Fruit fly (Drosophila melanogaster) S2 (cell line): Measurements from ENCODE around the gene CG15561.

ENCODE experiments used
- CG8478 ChIP-seq: fragments of >200 bp; optimal IDR thresholded peaks from 2 replicates; lab custom pipeline; 2018
- CTCF ChIP-seq, 2 experiments: fragments of >200 bp; optimal IDR thresholded peaks; 2 replicates each; lab custom pipeline; 2018

Gene CG15561

DNA sequence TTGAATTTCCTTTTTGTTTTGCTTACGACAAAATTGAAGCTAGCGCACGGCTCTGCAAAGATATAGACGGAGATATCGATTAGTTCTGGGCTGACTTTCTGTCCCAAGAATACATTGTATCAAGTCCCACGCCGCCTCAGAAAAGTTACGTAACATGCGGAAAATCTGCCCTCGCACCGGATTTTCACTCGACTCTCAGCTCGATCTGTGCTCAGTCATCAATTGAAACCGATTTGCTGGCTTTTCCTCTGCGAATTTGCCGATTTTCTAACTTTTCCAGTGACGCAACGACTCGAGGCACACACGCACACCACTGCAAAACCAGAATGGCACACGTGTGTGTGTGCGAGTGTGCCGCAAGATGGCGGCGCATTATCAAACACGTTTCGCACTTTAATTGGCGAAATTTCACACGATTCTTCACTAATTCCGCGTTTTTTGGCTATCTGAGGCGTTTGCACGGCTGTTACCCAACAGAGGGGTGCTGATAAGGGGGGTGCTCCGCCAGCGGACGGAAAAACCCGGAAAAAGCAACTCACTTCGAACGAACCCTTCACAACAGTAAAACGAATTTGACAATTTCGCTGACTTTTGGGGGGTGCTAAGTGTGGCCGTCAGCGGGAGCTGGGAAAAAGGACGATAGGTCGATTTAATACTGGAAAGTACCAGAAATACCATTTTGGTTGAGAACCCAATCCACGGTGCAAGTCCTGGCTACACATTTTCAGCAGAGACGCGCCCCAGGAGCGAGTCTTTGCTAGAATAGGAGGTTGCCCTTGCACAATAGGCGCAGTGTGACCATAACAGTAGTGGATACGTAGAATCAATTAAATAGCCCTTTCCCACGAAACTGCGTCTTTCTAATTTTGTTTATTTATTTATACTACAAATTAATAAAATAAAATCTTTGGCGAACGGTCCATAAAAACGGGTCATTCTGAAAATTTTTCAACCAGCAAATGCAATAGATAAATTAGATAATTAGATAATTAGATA lies 3.6 kb upstream of the CG15561 start, which contains the start of gene ATPsynC:
Gene ATPsynC (minus strand): TSS at position 634 of the 996 bp plus-strand sequence.
- peak; percentile 75 to 82 for TF ChIP-seq CTCF (optimal IDR thresholded peaks at IDR 0.05; lab: Kevin White, UChicago)
- TF ChIP-seq CG8478: no peak

dm6 chr3R:31218214-31218876 lies 2.6 kb upstream of the CG15561 start:
- TF ChIP-seq CTCF (optimal IDR thresholded peaks at IDR 0.05; lab: Kevin White, UChicago) (no peak), CG8478 (no peak)

dm6 chr3R:31213227-31213626 lies 2.5 kb downstream of the CG15561 start, which contains the start of the genes Zwilch and CG1542:
Gene Zwilch, minus strand, starts transcription at chr3R:31213376.
Gene CG1542, plus strand, starts transcription at chr3R:31213458.
- TF ChIP-seq CTCF (optimal IDR thresholded peaks at IDR 0.05; lab: Kevin White, UChicago) (peak; percentile 29 to 34), CG8478 (no peak)

dm6 chr3R:31210630-31211029 lies 5.1 kb downstream of the CG15561 start, which contains the start of gene chp:
Gene chp, minus strand, starts transcription at chr3R:31210730.
- TF ChIP-seq CG8478 (no peak), CTCF (optimal IDR thresholded peaks at IDR 0.05; lab: Kevin White, UChicago) (no peak)

dm6 chr3R:31197142-31197994 lies 18.4 kb downstream of the CG15561 start:
- TF ChIP-seq CG8478: no peak
- no peak for TF ChIP-seq CTCF (optimal IDR thresholded peaks at IDR 0.05; lab: Kevin White, UChicago)

- no peak for TF ChIP-seq CG8478
- peak in 1 of 2 experiments; percentile 10 for TF ChIP-seq CTCF (optimal IDR thresholded peaks at IDR 0.05; lab: Kevin White, UChicago)
Measured at dm6 chr3R:31196731-31197130, 19.0 kb downstream of the CG15561 start, which contains the start of gene CG1544. Gene CG1544, plus strand, starts transcription at chr3R:31196916.

DNA sequence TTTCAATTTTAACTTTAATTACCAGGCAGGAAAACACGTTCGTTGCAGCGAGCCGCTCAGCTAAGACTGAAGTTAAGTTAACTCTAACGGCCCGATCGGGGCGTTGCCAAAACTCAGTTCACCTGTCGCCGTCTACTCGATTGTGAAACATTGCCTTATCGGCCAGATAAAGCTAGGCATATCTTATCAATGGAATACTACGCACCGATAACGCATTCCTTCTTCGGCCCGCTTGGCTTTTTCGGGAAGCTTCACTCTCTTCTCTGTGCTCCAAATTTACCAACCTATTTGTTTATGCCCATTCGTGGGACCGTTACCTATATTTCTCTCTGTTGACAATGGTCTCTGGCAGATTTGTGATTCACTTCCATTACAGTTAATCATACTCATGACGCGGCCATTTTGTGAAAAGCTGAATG lies 20.0 kb downstream of the CG15561 start, which contains the start of gene mesh:
Gene mesh (minus strand): TSS at position 68 of the 419 bp plus-strand sequence.
- TF ChIP-seq CG8478: no peak
- TF ChIP-seq CTCF (optimal IDR thresholded peaks at IDR 0.05; lab: Kevin White, UChicago): no peak

- no peak for TF ChIP-seq CTCF (optimal IDR thresholded peaks at IDR 0.05; lab: Kevin White, UChicago)
- no peak for TF ChIP-seq CG8478
Measured at dm6 chr3R:31194627-31195026, 21.1 kb downstream of the CG15561 start.

DNA sequence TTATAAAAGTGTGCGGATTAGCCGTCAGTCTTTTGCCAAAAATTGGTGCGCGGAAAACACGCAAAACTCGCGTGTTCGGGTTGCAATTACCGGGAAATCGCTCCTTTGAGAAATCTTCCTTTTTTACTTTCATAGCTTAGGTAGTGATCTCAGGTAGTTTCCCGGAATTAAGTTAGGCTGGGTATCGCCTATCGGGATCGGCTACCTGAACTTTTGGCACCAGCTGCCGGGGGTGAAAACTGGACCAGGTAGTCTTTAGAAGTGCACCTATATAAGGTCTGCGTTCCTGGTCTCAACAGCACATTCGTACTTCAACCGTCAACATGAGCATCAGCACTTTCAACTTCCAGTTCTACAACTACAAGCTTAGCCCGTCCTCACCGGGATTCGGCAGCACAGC lies 22.7 kb downstream of the CG15561 start, which contains the start of gene bnk:
Gene bnk (plus strand): TSS at position 301 of the 400 bp plus-strand sequence.
- TF ChIP-seq CG8478 (no peak), CTCF (optimal IDR thresholded peaks at IDR 0.05; lab: Kevin White, UChicago) (no peak)

DNA sequence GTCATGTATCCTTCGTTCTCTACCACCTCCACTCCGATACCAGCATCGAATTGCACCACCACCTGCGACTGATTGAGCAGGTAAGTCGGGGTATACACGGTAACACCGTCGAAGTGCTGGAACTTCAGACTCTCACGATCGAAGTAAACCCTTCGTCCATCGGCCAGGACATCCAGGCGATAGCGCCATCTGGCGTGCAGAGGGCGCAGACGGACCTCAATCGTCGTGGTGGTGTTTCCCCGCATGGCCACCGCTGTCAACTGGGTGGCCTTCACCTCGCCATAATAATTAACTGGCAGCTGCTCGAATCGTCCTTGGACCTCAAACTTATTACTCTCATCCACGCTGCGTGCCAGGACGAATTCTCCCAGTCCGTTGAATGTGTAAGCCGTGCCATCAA lies 33.9 kb downstream of the CG15561 start:
- peak; percentile 54 to 77 for TF ChIP-seq CTCF (optimal IDR thresholded peaks at IDR 0.05; lab: Kevin White, UChicago)
- TF ChIP-seq CG8478: no peak

- no peak for TF ChIP-seq CTCF (optimal IDR thresholded peaks at IDR 0.05; lab: Kevin White, UChicago)
- no peak for TF ChIP-seq CG8478
Measured at dm6 chr3R:31168968-31169367, 46.8 kb downstream of the CG15561 start, which contains the start of gene stops. Gene stops, minus strand, starts transcription at chr3R:31169106.

DNA sequence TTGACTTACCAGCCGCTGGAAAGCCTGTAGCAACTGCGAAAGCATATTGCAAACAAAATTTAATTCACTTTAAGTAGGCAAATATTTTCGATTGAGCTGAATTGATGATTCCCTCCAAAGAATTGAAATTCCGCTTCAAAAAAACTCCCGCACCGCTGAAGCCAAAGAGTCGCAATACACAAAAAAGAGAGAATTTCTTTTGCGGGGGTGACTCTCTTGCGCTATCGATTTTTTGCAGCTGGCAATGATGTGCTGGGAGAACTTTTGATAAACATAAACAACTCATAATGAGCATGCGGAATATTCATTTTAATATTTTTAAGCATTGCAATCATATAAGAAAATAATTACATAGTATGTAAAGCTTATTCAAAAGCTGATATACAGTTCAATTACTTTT lies 47.3 kb downstream of the CG15561 start:
- TF ChIP-seq CTCF (optimal IDR thresholded peaks at IDR 0.05; lab: Kevin White, UChicago) (no peak), CG8478 (no peak)
